Worm (Caenorhabditis elegans): ENCODE data around the gene F58F12.12.

Gene F58F12.12

DNA sequence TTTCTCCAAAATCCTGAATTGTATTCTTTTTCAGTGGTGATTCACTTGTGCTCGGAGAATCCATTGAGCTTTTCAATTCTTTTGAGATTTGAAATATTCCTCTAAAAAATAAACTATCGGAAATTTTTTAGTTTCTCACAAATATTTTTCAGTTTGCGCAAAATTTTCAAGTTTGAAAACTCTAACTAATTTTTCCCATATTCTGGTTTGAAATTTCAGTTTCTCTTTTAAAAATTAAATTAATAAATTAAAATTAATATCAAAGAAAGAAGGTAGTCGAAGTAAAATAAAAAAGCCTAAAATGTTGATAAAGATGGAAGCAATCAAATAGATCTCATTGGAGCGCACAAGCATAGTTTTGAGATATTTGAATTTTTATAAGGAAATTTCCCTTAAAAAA, 29.1 kb upstream of the F58F12.12 start, which contains the start of gene C32D5.10:
Gene C32D5.10 (minus strand): TSS at position 101 of the 400 bp plus-strand sequence.
- TF ChIP-seq tbx-2 (tag; optimal IDR thresholded peaks at IDR 0.05) (no peak), sea-2 (GFP tag; optimal IDR thresholded peaks at IDR 0.05) (no peak), ZK546.5 (tag; optimal IDR thresholded peaks at IDR 0.05) (no peak), nhr-23 (tag; optimal IDR thresholded peaks at IDR 0.05) (peak; percentile 13)

DNA sequence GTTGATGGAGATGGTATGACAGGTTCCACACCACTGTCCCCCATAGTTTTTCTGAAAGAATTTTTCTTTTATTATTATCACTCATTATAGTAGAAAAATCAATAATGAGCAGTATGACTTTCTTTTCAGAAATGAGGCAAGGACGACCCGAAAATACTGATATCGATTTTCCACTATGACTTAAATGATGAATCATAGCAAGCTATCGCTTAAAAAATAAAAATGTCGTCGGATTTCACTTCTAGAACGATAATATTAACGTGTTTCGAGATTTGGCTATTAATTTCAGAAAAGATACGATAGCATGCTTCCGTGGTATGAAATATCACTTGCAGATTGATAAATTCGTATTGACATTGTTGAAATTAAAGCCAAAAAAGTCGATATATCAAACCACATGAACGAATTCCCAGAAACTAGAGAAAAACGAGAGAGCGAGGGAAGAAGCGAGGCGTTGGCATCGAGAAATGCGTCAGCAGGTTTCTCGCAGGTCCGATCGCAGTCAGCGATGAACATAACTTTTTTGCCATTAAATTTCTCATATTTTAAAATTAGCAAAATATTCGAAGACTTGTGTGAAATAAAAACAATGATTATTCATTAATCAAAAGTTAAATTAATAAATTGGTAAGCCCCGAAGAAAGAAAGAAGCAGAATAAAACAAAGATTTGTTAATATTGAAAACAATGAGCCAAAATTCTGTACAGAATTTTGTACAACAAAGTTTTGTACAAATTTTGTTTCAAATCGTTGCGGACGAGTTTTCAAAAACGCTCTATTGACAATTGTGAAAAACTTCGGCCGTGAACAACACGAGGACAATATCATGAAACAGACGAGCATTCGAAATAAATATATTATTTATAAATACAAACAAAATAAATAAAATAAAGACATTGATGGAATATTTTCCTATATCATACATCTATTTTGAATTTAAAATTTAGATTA, 25.3 kb upstream of the F58F12.12 start, which contains the start of gene C32D5.11:
Gene C32D5.11 (minus strand): TSS at position 51 of the 951 bp plus-strand sequence.
- peak; percentile 43 for TF ChIP-seq hmg-11 (tag; optimal IDR thresholded peaks at IDR 0.05)
- TF ChIP-seq nhr-11 (tag; optimal IDR thresholded peaks at IDR 0.05), result peak; percentile 24
- TF ChIP-seq elt-1 (tag; optimal IDR thresholded peaks at IDR 0.05), result peak; percentile 49
- no peak for TF ChIP-seq fkh-10 (GFP tag; optimal IDR thresholded peaks at IDR 0.05)
- peak; percentile 35 for TF ChIP-seq elt-2 (tag; optimal IDR thresholded peaks at IDR 0.05)
- TF ChIP-seq unc-62 (GFP tag; optimal IDR thresholded peaks at IDR 0.05), result no peak
- TF ChIP-seq lsy-12 (tag; optimal IDR thresholded peaks at IDR 0.05), result peak; percentile 74
- peak; percentile 27 for TF ChIP-seq tbx-2 (tag; optimal IDR thresholded peaks at IDR 0.05)
- no peak for TF ChIP-seq ama-1 (optimal IDR thresholded peaks at IDR 0.05)
- peak; percentile 50 for TF ChIP-seq nhr-25 (tag; optimal IDR thresholded peaks at IDR 0.05)
- TF ChIP-seq snpc-4 (tag; optimal IDR thresholded peaks at IDR 0.05), result peak; percentile 88
- TF ChIP-seq daf-12 (tag; optimal IDR thresholded peaks at IDR 0.05), result no peak
- no peak for TF ChIP-seq eor-1 (tag; optimal IDR thresholded peaks at IDR 0.05)
- no peak for TF ChIP-seq ztf-11 (tag; optimal IDR thresholded peaks at IDR 0.05)
- peak; percentile 35 for TF ChIP-seq skn-1 (tag; optimal IDR thresholded peaks at IDR 0.05)
- TF ChIP-seq nhr-28 (tag; optimal IDR thresholded peaks at IDR 0.05), result no peak
- peak; percentile 78 for TF ChIP-seq lin-15B (tag; optimal IDR thresholded peaks at IDR 0.05)
- peak; percentile 79 for TF ChIP-seq nhr-23 (tag; optimal IDR thresholded peaks at IDR 0.05)
- TF ChIP-seq ceh-28 (tag; optimal IDR thresholded peaks at IDR 0.05), result peak; percentile 11
- peak; percentile 78 for TF ChIP-seq nfya-1 (tag; optimal IDR thresholded peaks at IDR 0.05; ENCODE audit: insufficient read depth)
- TF ChIP-seq mdl-1 (tag; optimal IDR thresholded peaks at IDR 0.05), result no peak
- TF ChIP-seq pha-4 (tag; optimal IDR thresholded peaks at IDR 0.05), result peak; percentile 72
- peak; percentile 65 for TF ChIP-seq pqm-1 (tag; optimal IDR thresholded peaks at IDR 0.05)
- peak; percentile 36 for TF ChIP-seq nhr-43 (tag; optimal IDR thresholded peaks at IDR 0.05; ENCODE audit: poor library complexity, severe bottlenecking)
- no peak for TF ChIP-seq ztf-4 (tag; optimal IDR thresholded peaks at IDR 0.05)
- no peak for TF ChIP-seq egl-27 (tag; optimal IDR thresholded peaks at IDR 0.05)
- TF ChIP-seq lin-39 (tag; optimal IDR thresholded peaks at IDR 0.05), result peak; percentile 84

DNA sequence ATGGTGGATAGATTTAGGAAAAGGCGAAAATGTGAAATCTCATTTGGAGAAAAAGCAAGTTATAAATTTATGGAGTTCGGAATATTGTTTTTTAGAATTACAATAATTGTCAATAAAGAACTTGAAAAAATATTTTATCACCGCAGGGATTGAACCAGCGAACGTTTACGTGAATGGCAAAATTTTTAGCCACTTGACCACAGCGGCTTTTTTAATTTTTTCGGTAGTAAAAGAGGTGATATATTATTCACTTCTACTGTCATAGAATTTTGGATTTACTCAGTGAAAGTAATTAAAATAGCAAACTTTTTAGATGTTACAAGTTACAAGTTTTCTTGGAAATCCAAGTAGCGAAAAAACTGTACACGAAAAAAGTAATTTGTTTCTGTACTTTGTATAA, 22.7 kb upstream of the F58F12.12 start:
- TF ChIP-seq unc-62 (GFP tag; optimal IDR thresholded peaks at IDR 0.05), result no peak
- no peak for TF ChIP-seq eor-1 (tag; optimal IDR thresholded peaks at IDR 0.05)
- TF ChIP-seq ama-1 (optimal IDR thresholded peaks at IDR 0.05), result no peak

DNA sequence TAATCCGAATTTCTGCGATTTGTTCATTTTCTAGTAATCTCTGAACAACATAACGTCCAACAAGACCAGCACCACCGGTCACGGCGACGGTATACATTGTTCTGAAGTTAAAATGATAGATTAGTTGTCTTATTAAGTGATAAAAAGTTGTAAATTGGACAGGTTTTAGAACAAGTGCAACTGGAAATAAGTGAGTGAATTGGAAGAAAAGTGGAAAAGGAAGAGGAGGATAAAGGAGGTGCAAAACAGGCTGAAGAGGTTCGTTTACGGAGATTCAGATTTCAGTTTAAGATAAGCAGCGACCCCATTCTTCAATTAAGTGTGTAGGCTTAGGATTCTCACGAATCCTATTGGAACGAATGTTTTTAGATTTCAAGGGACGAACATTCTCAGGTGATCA, 22.1 kb upstream of the F58F12.12 start, which contains the start of gene C32D5.12:
Gene C32D5.12 (minus strand): TSS at position 101 of the 400 bp plus-strand sequence.
- no peak for TF ChIP-seq zag-1 (tag; optimal IDR thresholded peaks at IDR 0.05)
- TF ChIP-seq hmg-11 (tag; optimal IDR thresholded peaks at IDR 0.05), result no peak
- TF ChIP-seq nhr-67 (tag; optimal IDR thresholded peaks at IDR 0.05), result no peak
- no peak for TF ChIP-seq nfya-1 (tag; optimal IDR thresholded peaks at IDR 0.05; ENCODE audit: insufficient read depth)
- TF ChIP-seq jun-1 (tag; optimal IDR thresholded peaks at IDR 0.05), result no peak
- TF ChIP-seq nhr-77 (tag; optimal IDR thresholded peaks at IDR 0.05), result no peak
- TF ChIP-seq nhr-43 (tag; optimal IDR thresholded peaks at IDR 0.05; ENCODE audit: poor library complexity, severe bottlenecking), result no peak
- no peak for TF ChIP-seq pha-4 (tag; optimal IDR thresholded peaks at IDR 0.05)
- TF ChIP-seq unc-62 (GFP tag; optimal IDR thresholded peaks at IDR 0.05), result no peak
- no peak for TF ChIP-seq ztf-4 (tag; optimal IDR thresholded peaks at IDR 0.05)
- no peak for TF ChIP-seq ceh-28 (tag; optimal IDR thresholded peaks at IDR 0.05)
- TF ChIP-seq eor-1 (tag; optimal IDR thresholded peaks at IDR 0.05), result no peak
- TF ChIP-seq nhr-28 (tag; optimal IDR thresholded peaks at IDR 0.05), result no peak
